Worm (Caenorhabditis elegans) whole organism, young adult: ENCODE data around the gene pro-1.

Experiments
- B0019.2 ChIP-seq: fragments of 200-800 bp; sonication (Bioruptor generic); conservative IDR thresholded peaks from 2 replicates; pipeline ENCODE4 v1.3.6; 2022; ENCODE audit warnings: missing genetic modification reagents, missing genetic modification characterization, missing compliant biosample characterization
- C17E4.6 ChIP-seq: fragments of 200-800 bp; sonication (Bioruptor generic); IDR thresholded peaks from 2 replicates; pipeline ENCODE4 v1.3.6; 2022; ENCODE audit warnings: missing genetic modification reagents, missing genetic modification characterization, missing compliant biosample characterization
- F22D6.2 ChIP-seq: sonication (generic microtip); optimal IDR thresholded peaks from 2 replicates; lab custom pipeline; 2016; ENCODE audit warnings: mild to moderate bottlenecking, missing genetic modification characterization, missing compliant biosample characterization
- F23B12.7 ChIP-seq: sonication (generic microtip); optimal IDR thresholded peaks from 2 replicates; lab custom pipeline; 2017; ENCODE audit warnings: missing genetic modification characterization, mild to moderate bottlenecking, missing compliant biosample characterization, antibody characterized with exemption, moderate library complexity; ENCODE audit not compliant: insufficient read depth
- F49E8.2 ChIP-seq: sonication (generic microtip); optimal IDR thresholded peaks from 3 replicates; lab custom pipeline; 2017; ENCODE audit warnings: missing genetic modification characterization, mild to moderate bottlenecking, missing compliant biosample characterization, antibody characterized with exemption, moderate library complexity; ENCODE audit not compliant: insufficient read depth
- F55B11.4 ChIP-seq: sonication (generic microtip); optimal IDR thresholded peaks from 2 replicates; lab custom pipeline; 2016; ENCODE audit warnings: missing compliant biosample characterization, missing genetic modification characterization, borderline replicate concordance; ENCODE audit not compliant: insufficient read depth
- F57A8.1 ChIP-seq: fragments of 200-800 bp; sonication (Bioruptor generic); optimal IDR thresholded peaks from 2 replicates; lab custom pipeline; 2018; ENCODE audit warnings: mild to moderate bottlenecking, missing genetic modification characterization, moderate library complexity, missing compliant biosample characterization
- Y53G8AR.9 ChIP-seq: fragments of 200-800 bp; sonication (Bioruptor generic); conservative IDR thresholded peaks from 2 replicates; pipeline ENCODE4 v1.3.6; 2022; ENCODE audit warnings: missing genetic modification reagents, missing genetic modification characterization, missing compliant biosample characterization
- ZK185.1 ChIP-seq: sonication (generic microtip); optimal IDR thresholded peaks from 2 replicates; lab custom pipeline; 2016; ENCODE audit warnings: mild to moderate bottlenecking, missing genetic modification characterization, missing compliant biosample characterization; ENCODE audit not compliant: poor library complexity, severe bottlenecking
- akir-1 ChIP-seq: fragments of 200-800 bp; sonication (Bioruptor generic); optimal IDR thresholded peaks from 2 replicates; lab custom pipeline; 2018; ENCODE audit warnings: mild to moderate bottlenecking, missing genetic modification characterization, moderate library complexity, missing compliant biosample characterization
- ama-1 ChIP-seq, 3 experiments: fragments of 150-350 bp in 1 of 3; sonication (generic microtip) in 2 of 3; optimal IDR thresholded peaks; 2 replicates each; lab custom pipeline; 2014 to 2018; ENCODE audit warnings: missing biosample characterization in 2 of 3, missing genetic modification characterization in 2 of 3, missing genetic modification reagents in 2 of 3
- aptf-2 ChIP-seq: fragments of 200-800 bp; sonication (Bioruptor generic); conservative IDR thresholded peaks from 2 replicates; pipeline ENCODE4 v1.3.6; 2022; ENCODE audit warnings: missing genetic modification reagents, missing genetic modification characterization, missing compliant biosample characterization
- atf-7 ChIP-seq: sonication (generic microtip); optimal IDR thresholded peaks from 2 replicates; lab custom pipeline; 2017; ENCODE audit warnings: mild to moderate bottlenecking, missing genetic modification characterization, missing compliant biosample characterization
- attf-6 ChIP-seq: fragments of 200-800 bp; sonication (Bioruptor generic); IDR thresholded peaks from 2 replicates; pipeline ENCODE4 v1.3.6; 2022; ENCODE audit warnings: missing genetic modification reagents, missing genetic modification characterization, missing compliant biosample characterization
- ccch-3 ChIP-seq: fragments of 200-800 bp; sonication (Bioruptor generic); optimal IDR thresholded peaks from 2 replicates; lab custom pipeline; 2018; ENCODE audit warnings: mild to moderate bottlenecking, missing genetic modification characterization, missing compliant biosample characterization
- cebp-1 ChIP-seq, 2 experiments: fragments of 200-800 bp in 1 of 2; sonication (Bioruptor generic) in 1 of 2; sonication (generic microtip) in 1 of 2; IDR thresholded peaks in 1 of 2; optimal IDR thresholded peaks in 1 of 2; 2 replicates each; pipeline versions ENCODE4 v1.3.6 to Lab custom; 2017 to 2022; ENCODE audit warnings: missing compliant biosample characterization in 2 of 2, missing genetic modification characterization in 2 of 2, mild to moderate bottlenecking in 1 of 2, missing genetic modification reagents in 1 of 2, moderate library complexity in 1 of 2
- cebp-2 ChIP-seq: fragments of 200-800 bp; sonication (Bioruptor generic); IDR thresholded peaks from 2 replicates; pipeline ENCODE4 v1.3.6; 2022; ENCODE audit warnings: missing genetic modification characterization, missing compliant biosample characterization
- ceh-100 ChIP-seq: fragments of 200-800 bp; sonication (Bioruptor generic); IDR thresholded peaks from 2 replicates; pipeline ENCODE4 v1.3.6; 2022; ENCODE audit warnings: missing genetic modification reagents, missing genetic modification characterization, missing compliant biosample characterization
- ceh-27 ChIP-seq: fragments of 200-800 bp; sonication (Bioruptor generic); optimal IDR thresholded peaks from 2 replicates; lab custom pipeline; 2018; ENCODE audit warnings: mild to moderate bottlenecking, missing genetic modification characterization, moderate library complexity, missing compliant biosample characterization
- ceh-79 ChIP-seq: sonication (generic microtip); optimal IDR thresholded peaks from 2 replicates; lab custom pipeline; 2017; ENCODE audit warnings: mild to moderate bottlenecking, missing genetic modification characterization, missing compliant biosample characterization
- dox-1 ChIP-seq: fragments of 200-800 bp; sonication (Bioruptor generic); IDR thresholded peaks from 2 replicates; pipeline ENCODE4 v1.3.6; 2022; ENCODE audit warnings: missing genetic modification reagents, missing genetic modification characterization, missing compliant biosample characterization
- dpl-1 ChIP-seq: fragments of 150-350 bp; optimal IDR thresholded peaks from 2 replicates; lab custom pipeline; 2014; ENCODE audit warnings: missing biosample characterization, missing genetic modification reagents, missing genetic modification characterization
- egl-44 ChIP-seq: fragments of 200-800 bp; sonication (Bioruptor generic); IDR thresholded peaks from 2 replicates; pipeline ENCODE4 v1.3.6; 2022; ENCODE audit warnings: missing genetic modification reagents, missing genetic modification characterization, missing compliant biosample characterization
- hmg-1.2 ChIP-seq: fragments of 200-800 bp; sonication (Bioruptor generic); IDR thresholded peaks from 2 replicates; pipeline ENCODE4 v1.3.6; 2022; ENCODE audit warnings: missing genetic modification reagents, missing genetic modification characterization, missing compliant biosample characterization
- hrde-1 ChIP-seq: sonication (generic microtip); optimal IDR thresholded peaks from 2 replicates; lab custom pipeline; 2016; ENCODE audit warnings: missing genetic modification characterization, mild to moderate bottlenecking, missing compliant biosample characterization, moderate library complexity, missing genotype, missing genetic modification reagents, borderline replicate concordance
- let-526 ChIP-seq: fragments of 200-800 bp; sonication (Bioruptor generic); IDR thresholded peaks from 2 replicates; pipeline ENCODE4 v1.3.6; 2022; ENCODE audit warnings: missing genetic modification reagents, missing genetic modification characterization, missing compliant biosample characterization
- let-607 ChIP-seq, 2 experiments: fragments of 200-800 bp in 1 of 2; sonication (Bioruptor generic) in 1 of 2; sonication (generic microtip) in 1 of 2; optimal IDR thresholded peaks; 2 replicates each; lab custom pipeline; 2016 to 2018; ENCODE audit warnings: mild to moderate bottlenecking in 2 of 2, missing compliant biosample characterization in 2 of 2, missing genetic modification characterization in 2 of 2, moderate library complexity in 2 of 2, missing genotype in 1 of 2
- lsl-1 ChIP-seq: fragments of 200-800 bp; sonication (Bioruptor generic); optimal IDR thresholded peaks from 2 replicates; lab custom pipeline; 2018; ENCODE audit warnings: mild to moderate bottlenecking, missing genetic modification characterization, moderate library complexity, missing compliant biosample characterization
- madf-3 ChIP-seq: fragments of 200-800 bp; sonication (Bioruptor generic); IDR thresholded peaks from 2 replicates; pipeline ENCODE4 v1.3.6; 2022; ENCODE audit warnings: missing genetic modification reagents, missing genetic modification characterization, missing compliant biosample characterization
- madf-8 ChIP-seq: fragments of 200-800 bp; sonication (Bioruptor generic); conservative IDR thresholded peaks from 2 replicates; pipeline ENCODE4 v1.3.6; 2022; ENCODE audit warnings: missing genetic modification reagents, missing genetic modification characterization, missing compliant biosample characterization
- mcd-1 ChIP-seq: fragments of 200-800 bp; sonication (Bioruptor generic); IDR thresholded peaks from 2 replicates; pipeline ENCODE4 v1.3.6; 2022; ENCODE audit warnings: missing genetic modification reagents, missing genetic modification characterization, missing compliant biosample characterization
- nhr-179 ChIP-seq: sonication (generic microtip); optimal IDR thresholded peaks from 2 replicates; lab custom pipeline; 2016; ENCODE audit warnings: mild to moderate bottlenecking, missing genetic modification characterization, missing compliant biosample characterization
- nhr-27 ChIP-seq: fragments of 200-800 bp; sonication (Bioruptor generic); optimal IDR thresholded peaks from 2 replicates; lab custom pipeline; 2018; ENCODE audit warnings: mild to moderate bottlenecking, missing genetic modification characterization, moderate library complexity, missing compliant biosample characterization
- nhr-80 ChIP-seq: sonication (generic microtip); optimal IDR thresholded peaks from 2 replicates; lab custom pipeline; 2016; ENCODE audit warnings: missing genetic modification characterization, missing compliant biosample characterization
- nhr-90 ChIP-seq: sonication (generic microtip); optimal IDR thresholded peaks from 2 replicates; lab custom pipeline; 2016; ENCODE audit warnings: missing genotype, mild to moderate bottlenecking, missing genetic modification characterization, missing compliant biosample characterization
- pbrm-1 ChIP-seq: fragments of 200-800 bp; sonication (Bioruptor generic); IDR thresholded peaks from 2 replicates; pipeline ENCODE4 v1.3.6; 2022; ENCODE audit warnings: missing genetic modification reagents, missing genetic modification characterization, missing compliant biosample characterization
- rec-8 ChIP-seq, 2 experiments: sonication (generic microtip); optimal IDR thresholded peaks; 2 replicates each; lab custom pipeline; 2016; ENCODE audit warnings: mild to moderate bottlenecking in 2 of 2, missing genetic modification characterization in 2 of 2, missing genetic modification reagents in 2 of 2, missing genotype in 2 of 2, missing biosample characterization in 1 of 2, missing compliant biosample characterization in 1 of 2, moderate library complexity in 1 of 2
- sdz-38 ChIP-seq: sonication (generic microtip); optimal IDR thresholded peaks from 2 replicates; lab custom pipeline; 2016; ENCODE audit warnings: missing genotype, missing genetic modification characterization, missing compliant biosample characterization
- snpc-4 ChIP-seq, 5 experiments: fragments of 150-350 bp in 1 of 5; sonication (generic microtip) in 4 of 5; optimal IDR thresholded peaks; 2 replicates each; lab custom pipeline; 2014 to 2018; ENCODE audit warnings: missing genetic modification characterization in 5 of 5, missing biosample characterization in 3 of 5, antibody characterized with exemption in 2 of 5, mild to moderate bottlenecking in 2 of 5, missing compliant biosample characterization in 2 of 5, missing genotype in 2 of 5, moderate library complexity in 2 of 5, missing genetic modification reagents in 1 of 5
- ztf-18 ChIP-seq: sonication (generic microtip); optimal IDR thresholded peaks from 2 replicates; lab custom pipeline; 2016; ENCODE audit warnings: missing genotype, mild to moderate bottlenecking, missing genetic modification characterization, missing compliant biosample characterization
- ztf-3 ChIP-seq: fragments of 200-800 bp; sonication (Bioruptor generic); optimal IDR thresholded peaks from 2 replicates; lab custom pipeline; 2018; ENCODE audit warnings: mild to moderate bottlenecking, missing genetic modification characterization, missing compliant biosample characterization

pro-1 gene

DNA sequence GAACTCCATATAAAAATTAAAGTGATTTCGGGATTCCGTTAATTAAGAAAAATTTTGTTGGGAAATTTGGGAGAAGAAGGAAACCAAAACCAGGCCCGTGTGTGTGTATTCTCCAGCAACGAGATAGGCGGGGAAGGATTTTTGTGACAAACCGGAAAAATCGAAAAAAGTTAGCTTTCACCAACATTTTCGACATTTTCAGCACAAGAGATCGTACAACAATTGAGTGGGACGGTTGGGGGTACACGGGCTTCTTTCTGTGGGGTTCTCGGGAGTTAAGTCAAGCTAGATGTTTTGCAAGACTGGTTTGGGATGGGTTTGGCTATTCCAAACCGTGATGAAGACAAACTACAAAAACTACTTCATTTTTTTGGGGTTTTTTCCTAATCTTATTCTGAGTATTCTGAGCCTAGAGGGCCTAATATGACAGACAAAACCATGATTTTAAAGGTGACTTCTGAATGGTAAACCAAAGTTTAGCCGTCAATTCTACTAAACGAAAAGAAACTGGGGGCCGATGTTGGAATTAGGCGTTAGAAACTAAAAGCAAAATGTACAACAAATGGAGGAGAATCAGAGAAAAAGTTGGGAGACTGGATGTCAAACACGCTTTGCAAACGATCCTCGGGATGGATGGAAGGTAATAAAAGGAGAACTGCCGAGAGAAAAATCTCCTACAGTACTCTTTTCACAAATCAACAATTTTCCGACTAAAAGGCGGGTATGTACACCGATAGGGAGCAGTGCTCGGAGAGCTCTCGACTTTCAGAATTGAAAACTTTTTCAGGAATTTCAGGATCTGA is 1.1 kb upstream of the pro-1 start (continued):
- TF ChIP-seq ceh-100 (no peak), C17E4.6 (GFP tag; lab: Robert Waterston, UW) (no peak), attf-6 (GFP tag; lab: Robert Waterston, UW) (no peak), let-607 (tag; optimal IDR thresholded peaks at IDR 0.05; lab: Kevin White, UChicago) (peak in 1 of 2 experiments; percentile 23), ztf-3 (GFP tag; lab: Kevin White, UChicago) (no peak), sdz-38 (tag; lab: Kevin White, UChicago) (no peak), nhr-179 (tag; lab: Kevin White, UChicago) (no peak), cebp-2 (no peak), nhr-27 (tag; lab: Kevin White, UChicago) (peak; percentile 9), atf-7 (tag; lab: Kevin White, UChicago) (no peak), nhr-90 (tag; lab: Kevin White, UChicago) (no peak), F55B11.4 (no peak), egl-44 (GFP tag; lab: Robert Waterston, UW) (peak; percentile 19; the same call in 1 of the 2 replicates), hrde-1 (no peak), aptf-2 (GFP tag; lab: Robert Waterston, UW) (0 out of 2 replicates have a peak, but pooled peaks have one; percentile 49), F22D6.2 (no peak), pbrm-1 (peak; percentile 33; the same call in 1 of the 2 replicates), B0019.2 (GFP tag; lab: Robert Waterston, UW) (no peak), ceh-79 (tag; lab: Kevin White, UChicago) (no peak), madf-3 (peak; percentile 18; the same call in 1 of the 2 replicates), akir-1 (GFP tag; lab: Kevin White, UChicago) (no peak), F57A8.1 (no peak), F49E8.2 (tag; lab: Kevin White, UChicago) (no peak), ceh-27 (GFP tag; lab: Kevin White, UChicago) (no peak), rec-8 (tag; optimal IDR thresholded peaks at IDR 0.05; lab: Kevin White, UChicago) (no peak), nhr-80 (tag; lab: Kevin White, UChicago) (no peak), madf-8 (GFP tag; lab: Robert Waterston, UW) (no peak), hmg-1.2 (GFP tag; lab: Robert Waterston, UW) (peak; percentile 28; the same call in 1 of the 2 replicates), dpl-1 (no peak), ccch-3 (no peak), ama-1 (optimal IDR thresholded peaks at IDR 0.05; lab: Kevin White, UChicago) (peak; percentile 93), ama-1 (GFP tag; optimal IDR thresholded peaks at IDR 0.05; lab: Kevin White, UChicago) (no peak), F23B12.7 (tag; lab: Kevin White, UChicago) (no peak)
- TF ChIP-seq, all 124 proteins: peak for 43

DNA sequence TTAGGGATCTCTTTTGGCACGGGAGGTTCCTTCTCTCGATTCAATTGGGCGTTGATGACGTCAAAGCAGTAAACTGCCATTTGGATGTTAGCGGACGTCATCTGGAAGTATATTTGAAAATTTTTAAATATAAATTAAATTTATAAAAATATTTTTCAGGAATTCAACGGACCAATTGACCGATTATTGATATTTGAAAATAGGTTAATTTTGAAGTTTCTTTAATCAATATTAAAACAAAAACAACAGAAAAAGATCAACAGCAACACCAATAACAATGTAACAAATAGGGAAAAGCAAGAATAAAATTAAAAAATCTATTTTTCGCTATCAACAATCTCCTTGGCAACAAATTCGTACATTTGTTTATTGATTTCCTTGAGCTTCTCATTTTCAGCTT is 2.6 kb downstream of the pro-1 start, which contains the start of gene R166.3:
R166.3 (minus strand) TSS at position 101 of the 400 bp plus-strand sequence.
- TF ChIP-seq ceh-27 (GFP tag; lab: Kevin White, UChicago) = no peak
- TF ChIP-seq hrde-1 = peak; percentile 5

DNA sequence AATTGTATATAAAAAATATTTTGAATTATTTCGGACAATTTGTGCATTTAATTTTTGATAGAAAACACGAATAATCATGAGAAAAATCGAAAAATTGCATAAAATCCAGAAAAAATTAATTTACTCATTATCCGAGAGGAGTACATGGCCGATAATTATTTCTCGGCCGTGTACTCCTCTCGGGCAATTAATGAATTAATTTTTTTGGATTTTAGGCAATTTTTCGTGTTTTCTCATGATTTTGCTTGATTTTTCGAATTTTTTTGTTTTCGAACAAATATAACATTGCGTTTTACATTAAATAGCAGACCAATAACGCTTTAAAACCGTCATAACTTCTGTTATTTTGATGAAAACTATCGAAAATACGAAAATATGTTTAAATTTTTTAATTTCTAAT is 3.8 kb downstream of the pro-1 start:
- TF ChIP-seq ztf-18 (tag; lab: Kevin White, UChicago) (no peak), let-607 (tag; optimal IDR thresholded peaks at IDR 0.05; lab: Kevin White, UChicago) (peak in 1 of 2 experiments; percentile 24), cebp-1 (GFP tag; IDR thresholded peaks at IDR 0.05; lab: Robert Waterston, UW) (no peak), cebp-1 (tag; optimal IDR thresholded peaks at IDR 0.05; lab: Kevin White, UChicago) (peak; percentile 15), atf-7 (tag; lab: Kevin White, UChicago) (no peak), snpc-4 (GFP tag; optimal IDR thresholded peaks at IDR 0.05; lab: Kevin White, UChicago) (no peak), snpc-4 (tag; optimal IDR thresholded peaks at IDR 0.05; lab: Kevin White, UChicago) (no peak), dox-1 (no peak), nhr-179 (tag; lab: Kevin White, UChicago) (no peak), Y53G8AR.9 (no peak), mcd-1 (peak; percentile 40; the same call in 1 of the 2 replicates), nhr-80 (tag; lab: Kevin White, UChicago) (no peak), lsl-1 (peak; percentile 4), let-526 (GFP tag; lab: Robert Waterston, UW) (peak; percentile 70; the same call in 1 of the 2 replicates), ZK185.1 (tag; lab: Kevin White, UChicago) (peak; percentile 73), egl-44 (GFP tag; lab: Robert Waterston, UW) (no peak)
